Worm (Caenorhabditis elegans) whole organism, L4 larva: ENCODE results near the gene srg-10.

ENCODE experiments used
- D1046.2 ChIP-seq: fragments of 200-800 bp; sonication (Bioruptor generic); IDR thresholded peaks from 2 replicates; pipeline ENCODE4 v1.3.6; 2022; ENCODE audit warnings: missing genetic modification characterization, missing compliant biosample characterization
- F49E8.2 ChIP-seq: sonication (generic microtip); optimal IDR thresholded peaks from 2 replicates; lab custom pipeline; 2016; ENCODE audit warnings: missing compliant biosample characterization, mild to moderate bottlenecking, missing genetic modification characterization, borderline replicate concordance
- T20F7.1 ChIP-seq: fragments of 200-800 bp; sonication (Bioruptor generic); optimal IDR thresholded peaks from 2 replicates; lab custom pipeline; 2018; ENCODE audit warnings: mild to moderate bottlenecking, missing genetic modification characterization, missing compliant biosample characterization
- T26A8.4 ChIP-seq: fragments of 200-800 bp; sonication (Bioruptor generic); IDR thresholded peaks from 2 replicates; pipeline ENCODE4 v1.3.6; 2022; ENCODE audit warnings: missing genetic modification characterization, missing compliant biosample characterization
- Y105C5A.15 ChIP-seq: fragments of 200-800 bp; sonication (Bioruptor generic); IDR thresholded peaks from 2 replicates; pipeline ENCODE4 v1.3.6; 2022; ENCODE audit warnings: missing genetic modification characterization, missing compliant biosample characterization
- Y48G9A.11 ChIP-seq: fragments of 200-800 bp; sonication (Bioruptor generic); IDR thresholded peaks from 2 replicates; pipeline ENCODE4 v1.3.6; 2022; ENCODE audit warnings: missing genetic modification reagents, missing genetic modification characterization, missing compliant biosample characterization
- aha-1 ChIP-seq: fragments of 150-350 bp; peaks from one replicate; lab custom pipeline; 2014; ENCODE audit warnings: missing biosample characterization, missing genetic modification characterization
- attf-4 ChIP-seq: sonication (generic microtip); optimal IDR thresholded peaks from 3 replicates; lab custom pipeline; 2017; ENCODE audit warnings: missing biosample characterization, missing genetic modification characterization
- ceh-20 ChIP-seq: fragments of 200-800 bp; sonication (Bioruptor generic); IDR thresholded peaks from 2 replicates; pipeline ENCODE4 v1.3.6; 2022; ENCODE audit warnings: missing genetic modification reagents, missing genetic modification characterization, missing compliant biosample characterization
- ceh-82 ChIP-seq: sonication (generic microtip); optimal IDR thresholded peaks from 2 replicates; lab custom pipeline; 2017; ENCODE audit warnings: missing biosample characterization, missing genetic modification characterization
- daf-16 ChIP-seq, 3 experiments: sonication (generic microtip); optimal IDR thresholded peaks; 2 replicates each; lab custom pipeline; 2016 to 2017; ENCODE audit warnings: missing genetic modification characterization in 3 of 3, missing genetic modification reagents in 3 of 3, mild to moderate bottlenecking in 2 of 3, missing compliant biosample characterization in 2 of 3, missing biosample characterization in 1 of 3, moderate library complexity in 1 of 3
- daf-8 ChIP-seq: fragments of 200-800 bp; sonication (Bioruptor generic); IDR thresholded peaks from 2 replicates; pipeline ENCODE4 v1.3.6; 2022; ENCODE audit warnings: missing genetic modification characterization, missing compliant biosample characterization
- dmd-6 ChIP-seq: fragments of 200-800 bp; sonication (Bioruptor generic); IDR thresholded peaks from 2 replicates; pipeline ENCODE4 v1.3.6; 2022; ENCODE audit warnings: missing genetic modification reagents, missing genetic modification characterization, missing compliant biosample characterization
- dmd-8 ChIP-seq: fragments of 200-800 bp; sonication (Bioruptor generic); IDR thresholded peaks from 2 replicates; pipeline ENCODE4 v1.3.6; 2022; ENCODE audit warnings: missing genetic modification characterization, missing compliant biosample characterization
- dpl-1 ChIP-seq: fragments of 150-350 bp; optimal IDR thresholded peaks from 2 replicates; lab custom pipeline; 2014; ENCODE audit warnings: missing biosample characterization, missing genetic modification reagents, missing genetic modification characterization
- dve-1 ChIP-seq: sonication (generic microtip); optimal IDR thresholded peaks from 2 replicates; lab custom pipeline; 2017; ENCODE audit warnings: antibody characterized with exemption, mild to moderate bottlenecking, missing genetic modification characterization, missing compliant biosample characterization; ENCODE audit not compliant: insufficient read depth
- hif-1 ChIP-seq, 2 experiments: sonication (generic microtip); optimal IDR thresholded peaks; 2 replicates each; lab custom pipeline; 2016 to 2017; ENCODE audit warnings: missing compliant biosample characterization in 2 of 2, missing genetic modification characterization in 2 of 2, missing genetic modification reagents in 2 of 2, missing genotype in 2 of 2, mild to moderate bottlenecking in 1 of 2
- hlh-11 ChIP-seq: fragments of 200-800 bp; sonication (Bioruptor generic); optimal IDR thresholded peaks from 2 replicates; lab custom pipeline; 2018; ENCODE audit warnings: mild to moderate bottlenecking, missing genetic modification characterization, missing compliant biosample characterization
- hmg-1.1 ChIP-seq: fragments of 200-800 bp; sonication (Bioruptor generic); IDR thresholded peaks from 2 replicates; pipeline ENCODE4 v1.3.6; 2022; ENCODE audit warnings: missing genetic modification reagents, missing genetic modification characterization, missing compliant biosample characterization
- jun-1 ChIP-seq: fragments of 150-350 bp; optimal IDR thresholded peaks from 2 replicates; lab custom pipeline; 2014; ENCODE audit warnings: missing biosample characterization, missing genetic modification reagents, missing genetic modification characterization
- lin-1 ChIP-seq: fragments of 200-800 bp; sonication (Bioruptor generic); IDR thresholded peaks from 2 replicates; pipeline ENCODE4 v1.3.6; 2022; ENCODE audit warnings: missing genetic modification reagents, missing genetic modification characterization, missing compliant biosample characterization
- lin-13 ChIP-seq: fragments of 150-350 bp; optimal IDR thresholded peaks from 2 replicates; lab custom pipeline; 2014; ENCODE audit warnings: missing biosample characterization, missing genetic modification reagents, missing genetic modification characterization
- lin-29 ChIP-seq: fragments of 200-800 bp; sonication (Bioruptor generic); IDR thresholded peaks from 2 replicates; pipeline ENCODE4 v1.3.6; 2022; ENCODE audit warnings: missing genetic modification reagents, missing genetic modification characterization, missing compliant biosample characterization
- lsy-2 ChIP-seq, 2 experiments: fragments of 150-350 bp in 1 of 2; sonication (generic microtip) in 1 of 2; optimal IDR thresholded peaks; 2 replicates each; lab custom pipeline; 2014 to 2017; ENCODE audit warnings: missing biosample characterization in 2 of 2, missing genetic modification characterization in 2 of 2
- madf-9 ChIP-seq: fragments of 200-800 bp; sonication (Bioruptor generic); conservative IDR thresholded peaks from 2 replicates; pipeline ENCODE4 v1.3.6; 2022; ENCODE audit warnings: missing genetic modification reagents, missing genetic modification characterization, missing compliant biosample characterization
- mdl-1 ChIP-seq, 2 experiments: fragments of 150-350 bp in 1 of 2; sonication (generic microtip) in 1 of 2; optimal IDR thresholded peaks; 2 replicates each; lab custom pipeline; 2014 to 2017; ENCODE audit warnings: missing biosample characterization in 2 of 2, missing genetic modification characterization in 2 of 2
- nhr-10 ChIP-seq: fragments of 150-350 bp; optimal IDR thresholded peaks from 2 replicates; lab custom pipeline; 2014; ENCODE audit warnings: missing biosample characterization, missing genetic modification characterization
- nhr-11 ChIP-seq: fragments of 150-350 bp; optimal IDR thresholded peaks from 2 replicates; lab custom pipeline; 2014; ENCODE audit warnings: missing biosample characterization, missing genetic modification characterization
- nhr-28 ChIP-seq: fragments of 150-350 bp; optimal IDR thresholded peaks from 2 replicates; lab custom pipeline; 2014; ENCODE audit warnings: missing biosample characterization, missing genetic modification characterization
- nhr-41 ChIP-seq: fragments of 200-800 bp; sonication (Bioruptor generic); IDR thresholded peaks from 2 replicates; pipeline ENCODE4 v1.3.6; 2022; ENCODE audit warnings: missing genetic modification reagents, missing genetic modification characterization, missing compliant biosample characterization
- pqm-1 ChIP-seq: sonication (generic microtip); optimal IDR thresholded peaks from 2 replicates; lab custom pipeline; 2017; ENCODE audit warnings: missing biosample characterization, missing genetic modification characterization
- set-16 ChIP-seq: fragments of 200-800 bp; sonication (Bioruptor generic); IDR thresholded peaks from 2 replicates; pipeline ENCODE4 v1.3.6; 2022; ENCODE audit warnings: missing genetic modification reagents, missing genetic modification characterization, missing compliant biosample characterization
- skn-1 ChIP-seq: fragments of 150-350 bp; optimal IDR thresholded peaks from 2 replicates; lab custom pipeline; 2014; ENCODE audit warnings: missing biosample characterization, missing genetic modification characterization
- unc-130 ChIP-seq: sonication (generic microtip); optimal IDR thresholded peaks from 2 replicates; lab custom pipeline; 2016; ENCODE audit warnings: missing genetic modification reagents, missing genetic modification characterization, missing compliant biosample characterization
- unc-62 ChIP-seq, 3 experiments: fragments of 150-350 bp in 1 of 3; sonication (generic microtip); optimal IDR thresholded peaks in 2 of 3; peaks in 1 of 3; 1 replicate in 1 of 3; 2 replicates in 2 of 3; lab custom pipeline; 2014 to 2017; ENCODE audit warnings: missing biosample characterization in 3 of 3, missing genetic modification characterization in 3 of 3, missing genetic modification reagents in 3 of 3, missing genotype in 1 of 3
- zip-2 ChIP-seq: fragments of 150-350 bp; optimal IDR thresholded peaks from 2 replicates; lab custom pipeline; 2014; ENCODE audit warnings: missing biosample characterization, missing genetic modification characterization

srg-10 gene

ce11 chrIII:4668073-4668472 is 9.5 kb upstream of the srg-10 start:
- peak in 1 of 2 experiments; percentile 6 for TF ChIP-seq mdl-1 (tag; optimal IDR thresholded peaks at IDR 0.05; lab: Kevin White, UChicago)
- no peak for TF ChIP-seq ceh-82 (tag; lab: Kevin White, UChicago)
- no peak for TF ChIP-seq skn-1 (tag; lab: Kevin White, UChicago)
- no peak for TF ChIP-seq lsy-2 (tag; optimal IDR thresholded peaks at IDR 0.05; lab: Kevin White, UChicago)
- TF ChIP-seq madf-9 (GFP tag; lab: Robert Waterston, UW), result no peak
- TF ChIP-seq ceh-20, result no peak
- TF ChIP-seq Y48G9A.11, result no peak
- TF ChIP-seq F49E8.2, result no peak
- TF ChIP-seq dve-1 (tag; lab: Kevin White, UChicago), result peak; percentile 21
- 0 out of 2 replicates have a peak, but pooled peaks have one; percentile 13 for TF ChIP-seq dmd-6 (GFP tag; lab: Robert Waterston, UW)
- TF ChIP-seq lin-13 (GFP tag; lab: Kevin White, UChicago), result no peak
- TF ChIP-seq jun-1 (tag; lab: Kevin White, UChicago), result no peak
- TF ChIP-seq daf-16 (GFP tag; optimal IDR thresholded peaks at IDR 0.05; lab: Kevin White, UChicago), result no peak
- TF ChIP-seq daf-16 (tag; optimal IDR thresholded peaks at IDR 0.05; lab: Kevin White, UChicago), result peak; percentile 56
- no peak for TF ChIP-seq hif-1 (tag; optimal IDR thresholded peaks at IDR 0.05; lab: Kevin White, UChicago)
- TF ChIP-seq zip-2 (tag; lab: Kevin White, UChicago), result no peak
- no peak for TF ChIP-seq nhr-41
- no peak for TF ChIP-seq lin-1
- TF ChIP-seq dmd-8 (GFP tag; lab: Robert Waterston, UW), result no peak
- no peak for TF ChIP-seq daf-8
- TF ChIP-seq nhr-10 (tag; lab: Kevin White, UChicago), result no peak
- no peak for TF ChIP-seq unc-130
- TF ChIP-seq T26A8.4 (GFP tag; lab: Robert Waterston, UW), result no peak
- no peak for TF ChIP-seq hlh-11 (tag; lab: Kevin White, UChicago)
- peak; percentile 66 for TF ChIP-seq aha-1 (tag; lab: Kevin White, UChicago)
- TF ChIP-seq Y105C5A.15 (GFP tag; lab: Robert Waterston, UW), result no peak
- peak; percentile 97 for TF ChIP-seq nhr-28
- TF ChIP-seq pqm-1 (tag; lab: Kevin White, UChicago), result peak; percentile 85
- TF ChIP-seq T20F7.1 (GFP tag; lab: Kevin White, UChicago), result no peak
- TF ChIP-seq D1046.2 (GFP tag; lab: Robert Waterston, UW), result no peak

DNA sequence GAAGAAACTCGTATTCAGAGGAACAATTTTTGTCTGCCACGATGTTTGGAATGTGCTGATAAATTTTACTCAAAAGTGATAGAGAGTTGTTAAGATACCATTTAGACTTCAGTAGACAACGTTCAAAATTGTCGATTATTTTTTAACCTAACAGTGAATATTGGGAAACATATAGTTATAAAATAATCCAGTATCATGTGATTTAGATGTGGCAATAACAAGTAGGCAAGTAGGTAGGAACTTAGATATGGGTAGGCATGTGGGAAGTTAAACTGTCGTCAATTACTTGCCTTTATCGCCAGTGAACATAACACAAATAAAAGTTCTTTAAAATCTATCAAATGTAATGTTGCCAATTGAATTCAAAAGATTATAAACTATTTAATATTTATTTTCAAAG is 6.1 kb upstream of the srg-10 start, which contains the start of gene T23F11.11:
Gene T23F11.11, minus strand, starts transcription at position 101 of the 400 bp plus-strand sequence.
- no peak for TF ChIP-seq hmg-1.1 (GFP tag; lab: Robert Waterston, UW)
- TF ChIP-seq pqm-1 (tag; lab: Kevin White, UChicago), result peak; percentile 5

- no peak for TF ChIP-seq T20F7.1 (GFP tag; lab: Kevin White, UChicago)
- TF ChIP-seq attf-4 (tag; lab: Kevin White, UChicago), result no peak
- no peak for TF ChIP-seq lin-13 (GFP tag; lab: Kevin White, UChicago)
- no peak for TF ChIP-seq daf-8
- TF ChIP-seq set-16 (GFP tag; lab: Robert Waterston, UW), result no peak
Observed at ce11 chrIII:4671949-4672348, 5.6 kb upstream of the srg-10 start, which contains the start of gene srg-13. srg-13 (plus strand) TSS chrIII:4672249.

- TF ChIP-seq lin-29 (GFP tag; lab: Robert Waterston, UW) (no peak), aha-1 (tag; lab: Kevin White, UChicago) (peak; percentile 97)
- TF ChIP-seq, all 104 proteins: peak for 1
Observed at ce11 chrIII:4679963-4680484, 2.5 kb downstream of the srg-10 start, which contains the start of gene srg-11. srg-11 (plus strand) TSS chrIII:4680013.

DNA sequence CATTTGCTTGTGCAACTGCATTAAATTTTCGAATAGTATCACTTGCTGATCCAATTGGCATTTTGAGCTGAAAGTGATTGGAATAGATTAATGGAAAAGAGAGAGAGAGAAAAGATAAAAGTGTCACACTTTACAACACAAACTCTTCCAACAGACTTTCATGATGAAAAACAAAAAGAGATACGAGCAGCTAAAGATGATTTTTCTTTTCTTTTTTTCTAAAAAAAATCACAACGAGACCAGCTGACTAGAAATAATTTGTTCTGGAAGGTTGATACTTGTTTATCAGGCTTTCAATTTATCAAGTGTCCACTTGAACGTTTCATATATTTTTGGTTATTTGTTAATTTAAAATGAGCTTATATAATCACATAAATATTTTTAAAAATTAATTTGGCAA is 9.6 kb downstream of the srg-10 start:
- TF ChIP-seq unc-62 (GFP tag; optimal IDR thresholded peaks at IDR 0.05 in 1 of 2; lab: Kevin White, UChicago), result peak in 1 of 2 experiments; percentile 42
- TF ChIP-seq unc-62 (tag; optimal IDR thresholded peaks at IDR 0.05; lab: Kevin White, UChicago), result no peak
- no peak for TF ChIP-seq dpl-1 (GFP tag; lab: Kevin White, UChicago)
- peak in 1 of 2 experiments; percentile 87 for TF ChIP-seq daf-16 (GFP tag; optimal IDR thresholded peaks at IDR 0.05; lab: Kevin White, UChicago)
- TF ChIP-seq daf-16 (tag; optimal IDR thresholded peaks at IDR 0.05; lab: Kevin White, UChicago), result no peak
- peak in 1 of 2 experiments; percentile 15 for TF ChIP-seq hif-1 (tag; optimal IDR thresholded peaks at IDR 0.05; lab: Kevin White, UChicago)
- peak; percentile 50 for TF ChIP-seq nhr-11 (tag; lab: Kevin White, UChicago)
